Worm (Caenorhabditis elegans) whole organism, L1 larva: ENCODE measurements around the gene Y54G2A.72.

Experiments used
- efl-1 ChIP-seq, 4 experiments: fragments of 150-350 bp; optimal IDR thresholded peaks in 3 of 4; peaks in 1 of 4; 1 replicate in 1 of 4; 2 replicates in 3 of 4; lab custom pipeline; 2014; ENCODE audit warnings: missing biosample characterization in 2 of 4, missing genetic modification characterization in 2 of 4, missing genetic modification reagents in 2 of 4
- fkh-10 ChIP-seq: sonication (generic microtip); optimal IDR thresholded peaks from 2 replicates; lab custom pipeline; 2017; ENCODE audit warnings: missing biosample characterization, missing genetic modification reagents, missing genetic modification characterization
- nhr-85 ChIP-seq: sonication (generic microtip); peaks from one replicate; lab custom pipeline; 2016; ENCODE audit warnings: missing genetic modification characterization, inconsistent platforms, missing compliant biosample characterization
- rnt-1 ChIP-seq: sonication (generic microtip); optimal IDR thresholded peaks from 2 replicates; lab custom pipeline; 2016; ENCODE audit warnings: mild to moderate bottlenecking, missing genetic modification characterization, moderate library complexity, missing compliant biosample characterization

- no peak for TF ChIP-seq nhr-85 (tag; lab: Kevin White, UChicago)
- TF ChIP-seq rnt-1 (tag; lab: Kevin White, UChicago) = no peak
- no peak for TF ChIP-seq fkh-10 (GFP tag; lab: Kevin White, UChicago)
- no peak for TF ChIP-seq efl-1 (optimal IDR thresholded peaks at IDR 0.05; lab: Kevin White, UChicago)
- no peak for TF ChIP-seq efl-1 (GFP tag; optimal IDR thresholded peaks at IDR 0.05 in 1 of 2; lab: Kevin White, UChicago)
Observed at ce11 chrIV:2820408-2820807, 42.5 kb downstream of the Y54G2A.72 start, which contains the start of gene Y54G2A.37.
